Fruit fly (Drosophila melanogaster) whole organism, prepupa: ENCODE data around the gene CG13694.

ENCODE experiments used
- Blimp-1 ChIP-seq: fragments of 200-800 bp; sonication (Bioruptor generic); optimal IDR thresholded peaks from 3 replicates; lab custom pipeline; 2017; ENCODE audit warnings: missing biosample characterization, missing genetic modification characterization, mild to moderate bottlenecking, moderate library complexity, missing genetic modification reagents
- CG10631 ChIP-seq: fragments of 200-800 bp; sonication (Bioruptor generic); optimal IDR thresholded peaks from 2 replicates; lab custom pipeline; 2016; ENCODE audit warnings: missing biosample characterization, missing genetic modification characterization
- CG10669 ChIP-seq: fragments of 200-800 bp; sonication (Bioruptor generic); optimal IDR thresholded peaks from 3 replicates; lab custom pipeline; 2018; ENCODE audit warnings: missing biosample characterization, mild to moderate bottlenecking, missing genetic modification characterization, moderate library complexity
- CG11294 ChIP-seq: fragments of 200-800 bp; sonication (Bioruptor generic); IDR thresholded peaks from 2 replicates; pipeline ENCODE4 v1.3.6; 2022; ENCODE audit warnings: missing biosample characterization, missing genetic modification characterization
- CG11762 ChIP-seq: fragments of 200-800 bp; sonication (Bioruptor generic); optimal IDR thresholded peaks from 3 replicates; lab custom pipeline; 2016; ENCODE audit warnings: missing biosample characterization, missing genetic modification characterization; ENCODE audit not compliant: insufficient read depth
- CG11902 ChIP-seq: fragments of 200-800 bp; sonication (Bioruptor generic); optimal IDR thresholded peaks from 3 replicates; lab custom pipeline; 2016; ENCODE audit warnings: missing biosample characterization, missing genetic modification characterization
- CG15336 ChIP-seq: fragments of 200-800 bp; sonication (Bioruptor generic); IDR thresholded peaks from 2 replicates; pipeline ENCODE4 v1.3.6; 2022; ENCODE audit warnings: missing biosample characterization, missing genetic modification characterization
- CG1621 ChIP-seq: fragments of 200-800 bp; sonication (Bioruptor generic); optimal IDR thresholded peaks from 3 replicates; lab custom pipeline; 2018; ENCODE audit warnings: missing biosample characterization, mild to moderate bottlenecking, missing genetic modification characterization
- CG16779 ChIP-seq: fragments of 200-800 bp; sonication (Bioruptor generic); optimal IDR thresholded peaks from 3 replicates; lab custom pipeline; 2017; ENCODE audit warnings: missing biosample characterization, mild to moderate bottlenecking, missing genetic modification characterization
- CG31627 ChIP-seq: fragments of 200-800 bp; sonication (Bioruptor generic); optimal IDR thresholded peaks from 3 replicates; lab custom pipeline; 2016; ENCODE audit warnings: missing biosample characterization, missing genetic modification characterization
- CG32006 ChIP-seq: fragments of 200-800 bp; sonication (Bioruptor generic); optimal IDR thresholded peaks from 3 replicates; lab custom pipeline; 2017; ENCODE audit warnings: missing biosample characterization, mild to moderate bottlenecking, missing genetic modification characterization
- CG34406 ChIP-seq: fragments of 200-800 bp; sonication (Bioruptor generic); optimal IDR thresholded peaks from 3 replicates; lab custom pipeline; 2016; ENCODE audit warnings: missing biosample characterization, missing genetic modification characterization
- CG4318 ChIP-seq: fragments of 200-800 bp; sonication (Bioruptor generic); optimal IDR thresholded peaks from 3 replicates; lab custom pipeline; 2017; ENCODE audit warnings: missing biosample characterization, mild to moderate bottlenecking, missing genetic modification characterization
- CG6163 ChIP-seq: fragments of 200-800 bp; sonication (Bioruptor generic); IDR thresholded peaks from 3 replicates; pipeline ENCODE4 v1.3.6; 2022; ENCODE audit warnings: missing biosample characterization, missing genetic modification characterization
- CG6276 ChIP-seq: fragments of 200-800 bp; sonication (Bioruptor generic); optimal IDR thresholded peaks from 2 replicates; lab custom pipeline; 2017; ENCODE audit warnings: missing biosample characterization, mild to moderate bottlenecking, missing genetic modification characterization
- CG6792 ChIP-seq: fragments of 200-800 bp; sonication (Bioruptor generic); optimal IDR thresholded peaks from 3 replicates; lab custom pipeline; 2016; ENCODE audit warnings: missing biosample characterization, missing genetic modification characterization
- CG6808 ChIP-seq: fragments of 200-800 bp; sonication (Bioruptor generic); optimal IDR thresholded peaks from 3 replicates; lab custom pipeline; 2017; ENCODE audit warnings: missing biosample characterization, missing genetic modification characterization, mild to moderate bottlenecking, moderate library complexity, missing genetic modification reagents
- CG7368 ChIP-seq: fragments of 200-800 bp; sonication (Bioruptor generic); optimal IDR thresholded peaks from 3 replicates; lab custom pipeline; 2016; ENCODE audit warnings: missing biosample characterization, missing genetic modification characterization
- CG8119 ChIP-seq: fragments of 200-800 bp; sonication (Bioruptor generic); IDR thresholded peaks from 3 replicates; pipeline ENCODE4 v1.3.6; 2022; ENCODE audit warnings: missing biosample characterization, missing genetic modification characterization
- CG9139 ChIP-seq: fragments of 200-800 bp; sonication (Bioruptor generic); optimal IDR thresholded peaks from 3 replicates; lab custom pipeline; 2017; ENCODE audit warnings: missing biosample characterization, mild to moderate bottlenecking, missing genetic modification characterization
- Eip75B ChIP-seq: fragments of 200-800 bp; sonication (Bioruptor generic); optimal IDR thresholded peaks from 3 replicates; lab custom pipeline; 2016; ENCODE audit warnings: missing biosample characterization, missing genetic modification characterization
- Eip78C ChIP-seq: fragments of 200-800 bp; sonication (Bioruptor generic); peaks from one replicate; lab custom pipeline; 2016; ENCODE audit warnings: missing biosample characterization, missing genetic modification characterization
- Ets21C ChIP-seq: fragments of 200-800 bp; sonication (Bioruptor generic); optimal IDR thresholded peaks from 3 replicates; lab custom pipeline; 2016; ENCODE audit warnings: missing biosample characterization, missing genetic modification characterization
- Gug ChIP-seq: fragments of 200-800 bp; sonication (Bioruptor generic); IDR thresholded peaks from 2 replicates; pipeline ENCODE4 v1.3.6; 2022; ENCODE audit warnings: missing biosample characterization, missing genetic modification characterization
- Hr38 ChIP-seq: sonication (Bioruptor generic); optimal IDR thresholded peaks from 2 replicates; lab custom pipeline; 2016; ENCODE audit warnings: missing biosample characterization, missing genetic modification characterization
- Hr39 ChIP-seq: fragments of 200-800 bp; sonication (Bioruptor generic); optimal IDR thresholded peaks from 2 replicates; lab custom pipeline; 2016; ENCODE audit warnings: missing biosample characterization, missing genetic modification characterization
- Hr4 ChIP-seq: fragments of 200-800 bp; sonication (Bioruptor generic); optimal IDR thresholded peaks from 3 replicates; lab custom pipeline; 2016; ENCODE audit warnings: missing biosample characterization, missing genetic modification characterization
- Met ChIP-seq: fragments of 200-800 bp; sonication (Bioruptor generic); optimal IDR thresholded peaks from 3 replicates; lab custom pipeline; 2016; ENCODE audit warnings: missing biosample characterization, missing genetic modification characterization
- OdsH ChIP-seq: fragments of 200-800 bp; sonication (Bioruptor generic); optimal IDR thresholded peaks from 3 replicates; lab custom pipeline; 2016; ENCODE audit warnings: missing biosample characterization, missing genetic modification characterization
- Smox ChIP-seq: fragments of 200-800 bp; sonication (Bioruptor generic); optimal IDR thresholded peaks from 3 replicates; lab custom pipeline; 2016; ENCODE audit warnings: missing biosample characterization, missing genetic modification characterization
- Sox14 ChIP-seq: fragments of 200-800 bp; sonication (Bioruptor generic); optimal IDR thresholded peaks from 3 replicates; lab custom pipeline; 2016; ENCODE audit warnings: missing biosample characterization, missing genetic modification characterization
- achi ChIP-seq: fragments of 200-800 bp; sonication (Bioruptor generic); optimal IDR thresholded peaks from 3 replicates; lab custom pipeline; 2016; ENCODE audit warnings: missing biosample characterization, missing genetic modification characterization
- acj6 ChIP-seq: fragments of 200-800 bp; sonication (Bioruptor generic); optimal IDR thresholded peaks from 3 replicates; lab custom pipeline; 2016; ENCODE audit warnings: missing biosample characterization, missing genetic modification characterization
- cyc ChIP-seq: fragments of 200-800 bp; sonication (Bioruptor generic); optimal IDR thresholded peaks from 3 replicates; lab custom pipeline; 2016; ENCODE audit warnings: missing biosample characterization, missing genetic modification characterization
- dac ChIP-seq: fragments of 200-800 bp; sonication (Bioruptor generic); optimal IDR thresholded peaks from 2 replicates; lab custom pipeline; 2017; ENCODE audit warnings: missing biosample characterization, mild to moderate bottlenecking, missing genetic modification characterization
- eg ChIP-seq: fragments of 200-800 bp; sonication (Bioruptor generic); IDR thresholded peaks from 3 replicates; pipeline ENCODE4 v1.3.6; 2022; ENCODE audit warnings: missing biosample characterization, missing genetic modification characterization
- lz ChIP-seq: fragments of 200-800 bp; sonication (Bioruptor generic); optimal IDR thresholded peaks from 3 replicates; lab custom pipeline; 2016; ENCODE audit warnings: missing biosample characterization, missing genetic modification characterization
- net ChIP-seq: fragments of 200-800 bp; sonication (Bioruptor generic); optimal IDR thresholded peaks from 3 replicates; lab custom pipeline; 2016; ENCODE audit warnings: missing biosample characterization, missing genetic modification characterization
- pdm3 ChIP-seq: fragments of 200-800 bp; sonication (Bioruptor generic); optimal IDR thresholded peaks from 3 replicates; lab custom pipeline; 2016; ENCODE audit warnings: missing biosample characterization, missing genetic modification characterization
- spab ChIP-seq: fragments of 200-800 bp; sonication (Bioruptor generic); optimal IDR thresholded peaks from 2 replicates; lab custom pipeline; 2017; ENCODE audit warnings: missing biosample characterization, mild to moderate bottlenecking, missing genetic modification characterization, missing genetic modification reagents
- svp ChIP-seq: fragments of 200-800 bp; sonication (Bioruptor generic); peaks from one replicate; lab custom pipeline; 2016; ENCODE audit warnings: missing biosample characterization, missing genetic modification characterization
- topi ChIP-seq: fragments of 200-800 bp; sonication (Bioruptor generic); optimal IDR thresholded peaks from 3 replicates; lab custom pipeline; 2016; ENCODE audit warnings: missing biosample characterization, missing genetic modification characterization
- vri ChIP-seq: fragments of 200-800 bp; sonication (Bioruptor generic); optimal IDR thresholded peaks from 3 replicates; lab custom pipeline; 2016; ENCODE audit warnings: missing biosample characterization, mild to moderate bottlenecking, missing genetic modification characterization

The CG13694 gene

DNA sequence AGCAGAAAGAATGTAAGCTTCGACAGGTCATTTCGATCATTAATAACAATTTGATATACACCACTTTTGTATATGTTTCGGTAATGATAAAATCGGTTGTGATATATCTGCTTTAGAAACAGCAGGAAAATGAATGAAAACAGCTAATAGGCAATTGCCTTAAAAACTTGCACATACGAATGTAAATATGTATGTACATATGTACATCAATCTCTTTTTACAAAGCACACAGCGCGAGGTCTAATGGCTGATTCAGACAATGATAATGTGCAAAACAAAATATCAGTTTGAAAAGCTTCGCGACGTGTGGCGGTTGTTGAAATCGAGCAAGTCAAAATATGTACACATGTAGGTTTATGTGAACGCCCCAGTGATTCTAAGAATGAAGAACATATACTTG is 44.8 kb downstream of the CG13694 start, which contains the start of gene galectin:
Gene galectin (plus strand): TSS at position 301 of the 400 bp plus-strand sequence.
- no peak for TF ChIP-seq Sox14
- TF ChIP-seq Eip78C (GFP tag; lab: Kevin White, UChicago): no peak
- TF ChIP-seq Hr4 (GFP tag; lab: Kevin White, UChicago): no peak
- no peak for TF ChIP-seq CG8119 (GFP tag; lab: Robert Waterston, UW)
- TF ChIP-seq CG6163: no peak
- TF ChIP-seq vri (GFP tag; lab: Kevin White, UChicago): peak; percentile 5
- no peak for TF ChIP-seq CG11902 (GFP tag; lab: Kevin White, UChicago)
- no peak for TF ChIP-seq dac (GFP tag; lab: Kevin White, UChicago)

DNA sequence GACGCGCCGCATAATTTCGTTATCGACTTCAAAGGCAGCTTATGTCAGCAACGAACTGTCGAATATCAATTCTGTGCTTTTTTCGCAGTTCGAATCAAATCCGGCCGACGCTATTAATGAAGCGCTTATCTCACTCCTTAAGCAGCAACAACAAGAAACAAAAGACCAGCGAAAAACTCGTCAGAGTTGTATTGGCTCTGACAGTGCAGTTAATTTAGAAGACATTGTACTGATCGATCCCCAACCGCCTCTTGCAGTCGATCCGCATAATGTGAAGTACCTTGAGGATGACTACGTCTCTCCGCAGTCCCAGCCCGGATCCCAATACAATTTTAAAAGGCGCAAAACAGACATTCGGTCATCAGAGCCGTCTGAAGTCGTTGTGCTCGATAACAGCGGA is 46.7 kb downstream of the CG13694 start:
- TF ChIP-seq Sox14 (peak; percentile 24), CG31627 (no peak), vri (GFP tag; lab: Kevin White, UChicago) (peak; percentile 66)

DNA sequence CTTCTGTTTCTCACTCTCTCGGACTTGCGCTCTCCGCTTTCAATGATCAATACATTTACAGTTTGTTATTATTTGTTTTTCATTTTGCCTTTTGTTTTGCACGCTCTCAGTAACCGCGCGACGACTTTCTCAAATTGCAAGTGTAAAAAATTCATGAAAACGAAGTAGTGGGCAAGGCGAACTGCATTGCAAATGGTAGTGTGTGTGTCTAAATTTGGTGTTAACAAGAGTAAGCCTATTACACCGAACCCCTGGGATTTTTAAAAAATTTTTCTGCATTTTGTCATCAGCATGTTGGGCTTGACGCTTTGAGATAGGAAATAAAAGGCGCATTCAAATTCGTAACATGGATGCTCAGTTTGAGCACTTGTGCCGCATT is 49.0 kb downstream of the CG13694 start:
- TF ChIP-seq Gug (GFP tag; lab: Robert Waterston, UW): no peak
- no peak for TF ChIP-seq lz (GFP tag; lab: Kevin White, UChicago)
- TF ChIP-seq CG32006 (GFP tag; lab: Kevin White, UChicago): no peak
- TF ChIP-seq CG6163: peak; percentile 29; the same call in 1 of the 3 replicates
- no peak for TF ChIP-seq CG11902 (GFP tag; lab: Kevin White, UChicago)
- no peak for TF ChIP-seq Ets21C (GFP tag; lab: Kevin White, UChicago)
- 0 out of 3 replicates have a peak, but pooled peaks have one; percentile 13 for TF ChIP-seq eg
- no peak for TF ChIP-seq vri (GFP tag; lab: Kevin White, UChicago)

DNA sequence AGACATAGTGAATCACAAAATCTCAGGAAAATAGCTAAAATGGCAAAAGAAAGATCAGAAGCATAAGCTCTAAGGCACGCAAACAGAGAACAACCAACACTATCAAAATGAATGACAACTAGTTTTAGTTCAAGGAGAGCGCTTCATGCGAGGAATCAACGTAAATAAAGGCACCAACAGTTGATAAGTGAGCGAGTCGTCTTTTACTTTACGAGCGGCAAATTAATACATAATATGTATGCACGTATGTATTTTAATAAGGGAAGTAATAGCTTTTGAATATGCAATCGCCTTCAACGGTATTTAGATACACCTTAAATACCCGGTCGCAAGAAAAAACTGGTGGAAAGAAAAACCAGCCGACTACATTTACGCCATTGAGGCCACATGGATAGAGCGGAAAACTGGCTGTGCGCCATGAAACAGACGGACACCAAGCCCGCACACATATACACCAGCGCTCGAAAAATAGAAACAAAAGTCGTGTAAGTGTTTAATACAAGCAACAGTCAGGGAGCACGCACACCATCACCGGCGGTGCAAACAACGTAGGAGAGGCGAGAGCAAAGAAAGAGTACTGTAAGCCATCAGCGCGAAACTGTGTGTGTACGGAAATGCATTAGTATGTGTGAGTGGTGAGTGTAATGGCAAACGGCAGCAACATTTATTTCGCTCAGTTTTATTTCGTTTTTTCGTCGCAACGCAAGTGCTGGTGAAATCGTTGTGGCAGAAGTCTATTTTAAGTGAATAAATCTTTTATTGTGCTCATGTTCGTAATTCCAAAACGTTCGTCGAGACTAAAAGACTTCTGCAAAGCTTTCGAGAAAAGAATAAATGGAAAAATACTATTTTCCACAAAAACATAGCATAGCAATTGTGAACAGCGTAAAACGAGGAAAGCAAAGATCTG is 49.7 kb downstream of the CG13694 start, which contains the start of gene dbr:
Gene dbr (plus strand): TSS at position 114 of the 910 bp plus-strand sequence.
- peak; percentile 10 for TF ChIP-seq CG11762 (GFP tag; lab: Kevin White, UChicago)
- TF ChIP-seq lz (GFP tag; lab: Kevin White, UChicago): no peak
- peak; percentile 62 for TF ChIP-seq CG32006 (GFP tag; lab: Kevin White, UChicago)
- peak; percentile 90 for TF ChIP-seq CG1621 (tag; lab: Kevin White, UChicago)
- peak; percentile 38 for TF ChIP-seq CG10669 (GFP tag; lab: Kevin White, UChicago)
- TF ChIP-seq CG6808 (GFP tag; lab: Kevin White, UChicago): peak; percentile 78
- TF ChIP-seq Hr39 (GFP tag; lab: Kevin White, UChicago): no peak
- TF ChIP-seq Ets21C (GFP tag; lab: Kevin White, UChicago): no peak
- TF ChIP-seq achi (GFP tag; lab: Kevin White, UChicago): no peak
- TF ChIP-seq CG6792 (GFP tag; lab: Kevin White, UChicago): peak; percentile 24
- TF ChIP-seq CG10631 (GFP tag; lab: Kevin White, UChicago): no peak
- peak; percentile 60 for TF ChIP-seq CG9139 (GFP tag; lab: Kevin White, UChicago)
- TF ChIP-seq CG4318: no peak
- peak; percentile 84 for TF ChIP-seq net (GFP tag; lab: Kevin White, UChicago)
- TF ChIP-seq eg: peak; percentile 82
- TF ChIP-seq cyc (GFP tag; lab: Kevin White, UChicago): no peak
- TF ChIP-seq CG8119 (GFP tag; lab: Robert Waterston, UW): peak; percentile 77
- peak; percentile 19 for TF ChIP-seq topi (GFP tag; lab: Kevin White, UChicago)
- TF ChIP-seq CG6276 (GFP tag; lab: Kevin White, UChicago): peak; percentile 68
- peak; percentile 49; the same call in 1 of the 2 replicates for TF ChIP-seq Gug (GFP tag; lab: Robert Waterston, UW)
- no peak for TF ChIP-seq OdsH (GFP tag; lab: Kevin White, UChicago)
- peak; percentile 10 for TF ChIP-seq Blimp-1 (GFP tag; lab: Kevin White, UChicago)
- TF ChIP-seq pdm3 (GFP tag; lab: Kevin White, UChicago): peak; percentile 42
- TF ChIP-seq Smox (GFP tag; lab: Kevin White, UChicago): no peak
- peak; percentile 63 for TF ChIP-seq CG16779 (tag; lab: Kevin White, UChicago)
- no peak for TF ChIP-seq Hr38
- TF ChIP-seq svp (GFP tag; lab: Kevin White, UChicago): no peak
- TF ChIP-seq CG34406 (GFP tag; lab: Kevin White, UChicago): peak; percentile 29
- peak; percentile 43 for TF ChIP-seq Eip75B (GFP tag; lab: Kevin White, UChicago)
- TF ChIP-seq spab (GFP tag; lab: Kevin White, UChicago): peak; percentile 55
- peak; percentile 4 for TF ChIP-seq CG7368
- no peak for TF ChIP-seq acj6 (GFP tag; lab: Kevin White, UChicago)
- peak; percentile 67 for TF ChIP-seq CG15336 (GFP tag; lab: Robert Waterston, UW)
- peak; percentile 30 for TF ChIP-seq Met
- TF ChIP-seq CG11294: peak; percentile 56; the same call in 1 of the 2 replicates
